Fruit fly (Drosophila melanogaster): ENCODE data around the gene CG14339.
A peak's percentile ranks its signal among the peaks of the same experiment; 100 is the strongest.

CG14339 gene

DNA sequence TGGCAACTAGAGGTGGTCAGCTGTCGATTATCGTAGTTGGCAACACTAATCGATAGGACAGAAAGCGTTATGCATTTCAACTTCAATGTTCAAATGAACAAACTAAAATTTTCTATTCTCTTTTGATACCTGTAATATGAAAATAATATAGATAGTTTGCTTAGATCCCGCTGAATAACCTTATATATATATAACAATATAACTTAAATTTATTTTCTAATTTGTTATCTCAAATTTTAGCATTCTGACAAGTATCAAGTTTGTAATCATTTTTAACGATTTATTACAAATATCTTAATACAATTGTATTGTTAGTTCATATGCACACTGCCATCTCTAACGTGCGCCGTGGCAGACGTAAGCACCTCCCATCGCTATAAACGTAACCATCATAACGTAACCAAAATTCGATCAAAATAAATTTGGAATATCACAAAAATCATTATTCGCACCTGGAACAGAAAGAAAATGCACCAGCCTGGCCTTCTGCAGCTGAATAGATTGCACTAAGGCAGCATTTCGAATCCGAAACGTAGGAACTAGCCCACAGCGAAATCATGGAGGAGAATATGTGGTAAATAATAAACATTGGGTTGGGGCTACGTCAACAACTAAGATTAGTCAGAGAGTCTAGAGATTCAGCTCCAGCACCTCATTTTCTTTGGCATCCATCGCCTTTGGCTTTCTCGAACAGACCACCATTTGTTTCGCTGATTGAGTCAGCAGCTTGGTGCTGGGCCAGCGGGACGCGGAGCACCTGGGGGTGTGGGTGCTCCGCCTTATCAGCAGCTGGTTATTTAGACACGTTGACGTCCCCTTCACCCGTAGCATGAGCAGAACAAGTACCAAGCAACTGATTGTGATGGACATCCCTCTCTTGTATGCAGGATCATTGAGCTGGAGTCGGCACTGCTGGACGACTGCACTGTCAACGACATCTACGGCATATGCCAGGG is 20.9 kb downstream of the CG14339 start, which contains the start of the genes Pino and TBC1D23:
Gene Pino, minus strand, starts transcription at position 22 of the 956 bp plus-strand sequence.
Gene TBC1D23, plus strand, starts transcription at position 385 of the 956 bp plus-strand sequence.
- TF ChIP-seq Sox14 (GFP tag; optimal IDR thresholded peaks at IDR 0.05) (peak; percentile 55), CG11294 (GFP tag; IDR thresholded peaks at IDR 0.05) (peak; percentile 22; the same call in 1 of the 2 replicates), dsx (GFP tag; optimal IDR thresholded peaks at IDR 0.05; ENCODE audit: poor library complexity, severe bottlenecking) (peak; percentile 50), CG8319 (GFP tag; optimal IDR thresholded peaks at IDR 0.05) (peak; percentile 16), Sox15 (GFP tag; optimal IDR thresholded peaks at IDR 0.05) (peak; percentile 44), CG3032 (tag; optimal IDR thresholded peaks at IDR 0.05) (peak; percentile 79), CG31627 (GFP tag; optimal IDR thresholded peaks at IDR 0.05) (peak; percentile 70), CG8632 (GFP tag; optimal IDR thresholded peaks at IDR 0.05) (peak; percentile 60), net (GFP tag; optimal IDR thresholded peaks at IDR 0.05) (peak; percentile 14), svp (GFP tag) (peak; percentile 74), CG4318 (GFP tag; optimal IDR thresholded peaks at IDR 0.05) (no peak), CG32006 (GFP tag; optimal IDR thresholded peaks at IDR 0.05) (peak; percentile 69), Ets21C (GFP tag; optimal IDR thresholded peaks at IDR 0.05) (no peak), Hr4 (GFP tag; optimal IDR thresholded peaks at IDR 0.05) (peak; percentile 70), Blimp-1 (GFP tag; optimal IDR thresholded peaks at IDR 0.05) (peak; percentile 1), achi (GFP tag; optimal IDR thresholded peaks at IDR 0.05) (peak; percentile 38), pdm3 (GFP tag; optimal IDR thresholded peaks at IDR 0.05) (peak; percentile 68), spab (GFP tag; optimal IDR thresholded peaks at IDR 0.05) (peak; percentile 30), CG15336 (GFP tag; IDR thresholded peaks at IDR 0.05) (peak; percentile 62; the same call in 1 of the 2 replicates), OdsH (GFP tag; optimal IDR thresholded peaks at IDR 0.05) (peak; percentile 78), Gug (GFP tag; IDR thresholded peaks at IDR 0.05) (peak; percentile 50), Hr38 (GFP tag; optimal IDR thresholded peaks at IDR 0.05) (no peak), fd85E (GFP tag; optimal IDR thresholded peaks at IDR 0.05) (no peak), fd59A (GFP tag; optimal IDR thresholded peaks at IDR 0.05) (peak; percentile 20), CG10669 (GFP tag; optimal IDR thresholded peaks at IDR 0.05) (peak; percentile 46), CG6808 (GFP tag; optimal IDR thresholded peaks at IDR 0.05) (peak; percentile 28), CG11902 (GFP tag; optimal IDR thresholded peaks at IDR 0.05) (peak; percentile 43), acj6 (GFP tag; optimal IDR thresholded peaks at IDR 0.05) (peak; percentile 69), CG10631 (GFP tag; optimal IDR thresholded peaks at IDR 0.05) (peak; percentile 76), dac (GFP tag; optimal IDR thresholded peaks at IDR 0.05) (peak; percentile 19), cyc (GFP tag; optimal IDR thresholded peaks at IDR 0.05) (peak; percentile 71), Eip78C (GFP tag) (peak; percentile 78), CG6276 (GFP tag; optimal IDR thresholded peaks at IDR 0.05) (peak; percentile 0), topi (GFP tag; optimal IDR thresholded peaks at IDR 0.05) (peak; percentile 57), vri (GFP tag; optimal IDR thresholded peaks at IDR 0.05) (no peak), Met (GFP tag; optimal IDR thresholded peaks at IDR 0.05) (no peak), CG8119 (GFP tag; IDR thresholded peaks at IDR 0.05) (peak; percentile 61; the same call in 2 of the 3 replicates), CG34406 (GFP tag; optimal IDR thresholded peaks at IDR 0.05) (peak; percentile 38), Ets96B (tag; optimal IDR thresholded peaks at IDR 0.05) (peak; percentile 65), CG3919 (GFP tag; optimal IDR thresholded peaks at IDR 0.05) (peak; percentile 56), ss (GFP tag; optimal IDR thresholded peaks at IDR 0.05) (peak in 1 of 2 experiments; percentile 46), CG9139 (GFP tag; optimal IDR thresholded peaks at IDR 0.05) (no peak), CG6854 (GFP tag; optimal IDR thresholded peaks at IDR 0.05) (no peak), Eip93F (GFP tag; optimal IDR thresholded peaks at IDR 0.05) (peak; percentile 38), CG7368 (GFP tag; optimal IDR thresholded peaks at IDR 0.05) (peak; percentile 38), lz (GFP tag; optimal IDR thresholded peaks at IDR 0.05) (peak; percentile 72), Lpt (GFP tag; optimal IDR thresholded peaks at IDR 0.05) (peak; percentile 22), Hr39 (GFP tag; optimal IDR thresholded peaks at IDR 0.05) (peak; percentile 67), fkh (GFP tag; optimal IDR thresholded peaks at IDR 0.05) (peak; percentile 8), CG6163 (GFP tag; IDR thresholded peaks at IDR 0.05) (peak; percentile 71)

All from whole organism, prepupa.